Worm (Caenorhabditis elegans): ENCODE results near the gene glb-24.

glb-24 gene

ce11 chrV:12898583-12899232, 12.9 kb upstream of the glb-24 start:
- TF ChIP-seq mab-5 (tag; optimal IDR thresholded peaks at IDR 0.05) (peak; percentile 37), unc-55 (GFP tag; optimal IDR thresholded peaks at IDR 0.05) (peak; percentile 34), peb-1 (tag; optimal IDR thresholded peaks at IDR 0.05) (no peak), lin-39 (tag; optimal IDR thresholded peaks at IDR 0.05) (no peak), C34F6.9 (tag; optimal IDR thresholded peaks at IDR 0.05) (peak; percentile 0)

ce11 chrV:12897338-12897737, 11.6 kb upstream of the glb-24 start:
- no peak for TF ChIP-seq sma-3 (GFP tag; optimal IDR thresholded peaks at IDR 0.05)
- peak; percentile 26 for TF ChIP-seq unc-55 (GFP tag; optimal IDR thresholded peaks at IDR 0.05)
- TF ChIP-seq nhr-25 (tag; optimal IDR thresholded peaks at IDR 0.05), result no peak

ce11 chrV:12896850-12897249, 11.1 kb upstream of the glb-24 start:
- TF ChIP-seq elt-1 (tag; optimal IDR thresholded peaks at IDR 0.05) (no peak), nhr-129 (tag; optimal IDR thresholded peaks at IDR 0.05) (peak; percentile 14), zag-1 (tag; optimal IDR thresholded peaks at IDR 0.05) (no peak), crh-2 (tag; optimal IDR thresholded peaks at IDR 0.05) (peak; percentile 22), blmp-1 (tag; optimal IDR thresholded peaks at IDR 0.05; ENCODE audit: insufficient read depth) (no peak), nhr-77 (tag; optimal IDR thresholded peaks at IDR 0.05) (no peak), lin-11 (tag; optimal IDR thresholded peaks at IDR 0.05) (no peak), ceh-16 (tag; optimal IDR thresholded peaks at IDR 0.05) (no peak), alr-1 (tag; optimal IDR thresholded peaks at IDR 0.05) (no peak), F13H6.1 (tag; optimal IDR thresholded peaks at IDR 0.05) (peak; percentile 15)

- TF ChIP-seq lsy-2 (tag; optimal IDR thresholded peaks at IDR 0.05) (no peak), ztf-4 (tag; optimal IDR thresholded peaks at IDR 0.05) (no peak), nhr-10 (tag; optimal IDR thresholded peaks at IDR 0.05) (no peak), nhr-129 (tag; optimal IDR thresholded peaks at IDR 0.05) (no peak), zag-1 (tag; optimal IDR thresholded peaks at IDR 0.05) (no peak), ztf-1 (GFP tag; conservative IDR thresholded peaks at IDR 0.05) (no peak), C34F6.9 (tag; optimal IDR thresholded peaks at IDR 0.05) (no peak), sma-3 (GFP tag; optimal IDR thresholded peaks at IDR 0.05) (no peak), F13H6.1 (tag; optimal IDR thresholded peaks at IDR 0.05) (no peak), unc-62 (GFP tag; optimal IDR thresholded peaks at IDR 0.05) (no peak), lin-11 (tag; optimal IDR thresholded peaks at IDR 0.05) (no peak), lin-13 (GFP tag; optimal IDR thresholded peaks at IDR 0.05) (no peak), gmeb-1 (tag; optimal IDR thresholded peaks at IDR 0.05) (no peak)
Measured at ce11 chrV:12895772-12896171, 10.0 kb upstream of the glb-24 start, which contains the start of gene ttbk-7. ttbk-7 (minus strand) TSS chrV:12895872.

- no peak for TF ChIP-seq mab-5 (tag; optimal IDR thresholded peaks at IDR 0.05)
- TF ChIP-seq fos-1 (tag; optimal IDR thresholded peaks at IDR 0.05), result no peak
- no peak for TF ChIP-seq ztf-11 (tag; optimal IDR thresholded peaks at IDR 0.05)
- no peak for TF ChIP-seq alr-1 (tag; optimal IDR thresholded peaks at IDR 0.05)
- TF ChIP-seq sem-4 (tag; optimal IDR thresholded peaks at IDR 0.05), result no peak
- no peak for TF ChIP-seq nhr-129 (tag; optimal IDR thresholded peaks at IDR 0.05)
- TF ChIP-seq sma-9 (GFP tag; optimal IDR thresholded peaks at IDR 0.05), result no peak
- no peak for TF ChIP-seq sma-9 (tag; optimal IDR thresholded peaks at IDR 0.05)
- TF ChIP-seq blmp-1 (tag; optimal IDR thresholded peaks at IDR 0.05; ENCODE audit: insufficient read depth), result no peak
- no peak for TF ChIP-seq ama-1 (optimal IDR thresholded peaks at IDR 0.05)
- TF ChIP-seq zag-1 (tag; optimal IDR thresholded peaks at IDR 0.05), result no peak
Measured at ce11 chrV:12882370-12882769, 3.4 kb downstream of the glb-24 start.

- TF ChIP-seq nhr-11 (tag; optimal IDR thresholded peaks at IDR 0.05) (no peak), skn-1 (tag; optimal IDR thresholded peaks at IDR 0.05) (no peak), nhr-21 (tag; optimal IDR thresholded peaks at IDR 0.05) (no peak), ceh-16 (tag; optimal IDR thresholded peaks at IDR 0.05) (no peak), F13H6.1 (tag; optimal IDR thresholded peaks at IDR 0.05) (no peak), C34F6.9 (tag; optimal IDR thresholded peaks at IDR 0.05) (no peak), sem-4 (tag; optimal IDR thresholded peaks at IDR 0.05) (no peak), mbf-1 (tag; optimal IDR thresholded peaks at IDR 0.05) (no peak), nhr-6 (tag; optimal IDR thresholded peaks at IDR 0.05) (no peak), lsy-2 (tag; optimal IDR thresholded peaks at IDR 0.05) (no peak)
Measured at ce11 chrV:12881396-12881795, 4.4 kb downstream of the glb-24 start.
